Worm (Caenorhabditis elegans) whole organism, L2 larva: Measurements from ENCODE around the gene aqp-6.

Experiments used
- C34F6.9 ChIP-seq: fragments of 150-350 bp; optimal IDR thresholded peaks from 2 replicates; lab custom pipeline; 2014; ENCODE audit warnings: missing biosample characterization, missing genetic modification characterization
- F13H6.1 ChIP-seq: sonication (generic microtip); optimal IDR thresholded peaks from 2 replicates; lab custom pipeline; 2016; ENCODE audit warnings: missing genetic modification characterization, missing compliant biosample characterization
- R02D3.7 ChIP-seq: fragments of 150-350 bp; optimal IDR thresholded peaks from 2 replicates; lab custom pipeline; 2014; ENCODE audit warnings: missing biosample characterization, missing genetic modification characterization
- aly-2 ChIP-seq: fragments of 150-350 bp; optimal IDR thresholded peaks from 2 replicates; lab custom pipeline; 2014; ENCODE audit warnings: missing biosample characterization, missing genetic modification characterization
- ama-1 ChIP-seq: fragments of 150-350 bp; optimal IDR thresholded peaks from 2 replicates; lab custom pipeline; 2018; ENCODE audit warnings: inconsistent platforms
- blmp-1 ChIP-seq: sonication (generic microtip); optimal IDR thresholded peaks from 2 replicates; lab custom pipeline; 2017; ENCODE audit warnings: missing genetic modification characterization, mild to moderate bottlenecking, missing compliant biosample characterization, antibody characterized with exemption, moderate library complexity; ENCODE audit not compliant: insufficient read depth
- ceh-82 ChIP-seq: fragments of 150-350 bp; optimal IDR thresholded peaks from 2 replicates; lab custom pipeline; 2014; ENCODE audit warnings: missing biosample characterization, missing genetic modification characterization
- crh-2 ChIP-seq: sonication (generic microtip); optimal IDR thresholded peaks from 2 replicates; lab custom pipeline; 2017; ENCODE audit warnings: missing biosample characterization, missing genetic modification characterization
- dmd-4 ChIP-seq: sonication (generic microtip); optimal IDR thresholded peaks from 2 replicates; lab custom pipeline; 2017; ENCODE audit warnings: missing biosample characterization, missing genetic modification characterization
- egl-27 ChIP-seq: sonication (generic microtip); optimal IDR thresholded peaks from 3 replicates; lab custom pipeline; 2017; ENCODE audit warnings: missing biosample characterization, missing genetic modification reagents, missing genetic modification characterization
- fos-1 ChIP-seq: fragments of 150-350 bp; optimal IDR thresholded peaks from 2 replicates; lab custom pipeline; 2014; ENCODE audit warnings: missing biosample characterization, missing genetic modification characterization
- gmeb-1 ChIP-seq: fragments of 150-350 bp; optimal IDR thresholded peaks from 2 replicates; lab custom pipeline; 2014; ENCODE audit warnings: missing biosample characterization, missing genetic modification characterization
- lin-11 ChIP-seq: fragments of 150-350 bp; sonication (generic microtip); optimal IDR thresholded peaks from 2 replicates; lab custom pipeline; 2014; ENCODE audit warnings: missing biosample characterization, missing genetic modification characterization, inconsistent platforms, mixed read lengths
- lin-39 ChIP-seq: fragments of 150-350 bp; optimal IDR thresholded peaks from 2 replicates; lab custom pipeline; 2014; ENCODE audit warnings: missing biosample characterization, missing genetic modification reagents, missing genetic modification characterization
- mab-5 ChIP-seq: fragments of 150-350 bp; optimal IDR thresholded peaks from 2 replicates; lab custom pipeline; 2014; ENCODE audit warnings: missing biosample characterization, missing genetic modification characterization
- nhr-12 ChIP-seq: fragments of 150-350 bp; optimal IDR thresholded peaks from 2 replicates; lab custom pipeline; 2014; ENCODE audit warnings: missing biosample characterization, missing genetic modification characterization
- nhr-129 ChIP-seq: fragments of 150-350 bp; optimal IDR thresholded peaks from 2 replicates; lab custom pipeline; 2014; ENCODE audit warnings: missing biosample characterization, missing genetic modification characterization
- nhr-23 ChIP-seq: fragments of 150-350 bp; optimal IDR thresholded peaks from 2 replicates; lab custom pipeline; 2014; ENCODE audit warnings: missing biosample characterization, missing genetic modification reagents, missing genetic modification characterization
- nhr-237 ChIP-seq: fragments of 150-350 bp; optimal IDR thresholded peaks from 2 replicates; lab custom pipeline; 2014; ENCODE audit warnings: missing biosample characterization, missing genetic modification characterization
- nhr-25 ChIP-seq: fragments of 150-350 bp; sonication (generic microtip); optimal IDR thresholded peaks from 3 replicates; lab custom pipeline; 2014; ENCODE audit warnings: missing biosample characterization, missing genetic modification characterization
- nhr-6 ChIP-seq: fragments of 150-350 bp; optimal IDR thresholded peaks from 2 replicates; lab custom pipeline; 2014; ENCODE audit warnings: missing biosample characterization, missing genetic modification characterization
- nhr-77 ChIP-seq: fragments of 150-350 bp; optimal IDR thresholded peaks from 2 replicates; lab custom pipeline; 2014; ENCODE audit warnings: missing biosample characterization, missing genetic modification characterization
- peb-1 ChIP-seq: fragments of 150-350 bp; optimal IDR thresholded peaks from 2 replicates; lab custom pipeline; 2014; ENCODE audit warnings: missing biosample characterization, missing genetic modification characterization
- sem-4 ChIP-seq: fragments of 150-350 bp; optimal IDR thresholded peaks from 2 replicates; lab custom pipeline; 2014; ENCODE audit warnings: missing biosample characterization, missing genetic modification reagents, missing genetic modification characterization
- sma-9 ChIP-seq, 2 experiments: fragments of 150-350 bp in 1 of 2; sonication (generic microtip) in 1 of 2; optimal IDR thresholded peaks; 2 replicates each; lab custom pipeline; 2014 to 2016; ENCODE audit warnings: missing genetic modification characterization in 2 of 2, mild to moderate bottlenecking in 1 of 2, missing biosample characterization in 1 of 2, missing compliant biosample characterization in 1 of 2, missing genetic modification reagents in 1 of 2, moderate library complexity in 1 of 2
- snpc-4 ChIP-seq: fragments of 150-350 bp; optimal IDR thresholded peaks from 2 replicates; lab custom pipeline; 2014; ENCODE audit warnings: missing biosample characterization, missing genetic modification characterization
- unc-55 ChIP-seq: fragments of 150-350 bp; sonication (generic microtip); optimal IDR thresholded peaks from 3 replicates; lab custom pipeline; 2014; ENCODE audit warnings: missing biosample characterization, missing genetic modification reagents, missing genetic modification characterization
- unc-62 ChIP-seq: fragments of 150-350 bp; optimal IDR thresholded peaks from 2 replicates; lab custom pipeline; 2014; ENCODE audit warnings: missing biosample characterization, missing genetic modification reagents, missing genetic modification characterization
- ztf-11 ChIP-seq: sonication (generic microtip); optimal IDR thresholded peaks from 2 replicates; lab custom pipeline; 2017; ENCODE audit warnings: missing biosample characterization, missing genetic modification characterization

The aqp-6 gene

DNA sequence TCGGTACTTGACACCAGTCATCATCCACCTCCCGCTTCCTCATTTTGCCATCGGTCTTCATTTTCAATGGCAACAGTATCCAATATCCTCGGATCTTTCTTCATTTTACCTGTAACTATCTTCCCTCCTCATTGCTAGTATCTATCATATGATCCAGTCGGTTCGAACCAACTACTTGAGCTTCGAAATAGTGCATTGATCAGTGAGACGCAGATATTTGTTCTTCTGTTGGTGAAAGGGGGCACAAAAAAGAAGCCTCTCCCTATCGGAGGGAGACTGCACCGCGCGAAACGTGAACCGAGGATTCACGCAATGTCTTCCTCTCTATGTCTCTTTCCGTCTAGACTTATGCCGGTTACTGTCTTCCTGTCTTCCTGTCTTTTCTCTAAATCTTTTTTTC lies 43.1 kb downstream of the aqp-6 start:
- TF ChIP-seq nhr-129 (tag; lab: Kevin White, UChicago) (peak; percentile 42), nhr-237 (tag; lab: Kevin White, UChicago) (no peak), nhr-25 (no peak), sma-9 (GFP tag; optimal IDR thresholded peaks at IDR 0.05; lab: Kevin White, UChicago) (peak; percentile 21), sma-9 (tag; optimal IDR thresholded peaks at IDR 0.05; lab: Kevin White, UChicago) (no peak), blmp-1 (tag; lab: Kevin White, UChicago) (no peak), C34F6.9 (tag; lab: Kevin White, UChicago) (no peak), unc-62 (GFP tag; lab: Kevin White, UChicago) (no peak), ama-1 (lab: Kevin White, UChicago) (no peak), F13H6.1 (tag; lab: Kevin White, UChicago) (peak; percentile 53), nhr-23 (tag; lab: Kevin White, UChicago) (no peak), lin-39 (tag; lab: Kevin White, UChicago) (no peak), snpc-4 (tag; lab: Kevin White, UChicago) (no peak), lin-11 (tag; lab: Kevin White, UChicago) (no peak), ztf-11 (tag; lab: Kevin White, UChicago) (no peak), nhr-12 (no peak), sem-4 (tag; lab: Kevin White, UChicago) (no peak), aly-2 (tag; lab: Kevin White, UChicago) (no peak), gmeb-1 (no peak)

DNA sequence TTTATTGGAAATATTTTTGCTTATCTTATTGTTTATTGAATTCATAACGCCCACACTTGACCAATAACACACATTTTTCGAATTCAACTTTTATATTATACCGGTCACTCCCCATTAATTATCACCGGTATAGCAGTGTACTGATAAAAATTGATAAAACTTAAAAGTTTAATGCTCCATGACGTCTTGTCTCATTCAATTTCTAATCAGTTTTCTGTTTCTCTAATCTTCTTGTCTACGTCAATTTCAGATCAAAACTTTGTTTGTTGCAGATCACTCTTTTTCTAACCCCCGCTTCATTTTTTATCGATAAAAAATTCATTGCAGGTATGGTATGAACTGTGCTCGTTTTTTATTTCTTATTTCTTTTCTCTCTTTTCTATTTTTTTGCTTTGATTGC lies 45.5 kb downstream of the aqp-6 start:
- TF ChIP-seq fos-1 (tag; lab: Kevin White, UChicago) (peak; percentile 95), gmeb-1 (peak; percentile 46), sma-9 (GFP tag; optimal IDR thresholded peaks at IDR 0.05; lab: Kevin White, UChicago) (peak; percentile 86), sma-9 (tag; optimal IDR thresholded peaks at IDR 0.05; lab: Kevin White, UChicago) (no peak), crh-2 (peak; percentile 47), R02D3.7 (tag; lab: Kevin White, UChicago) (no peak), egl-27 (tag; lab: Kevin White, UChicago) (peak; percentile 23), peb-1 (tag; lab: Kevin White, UChicago) (no peak), nhr-77 (tag; lab: Kevin White, UChicago) (no peak), F13H6.1 (tag; lab: Kevin White, UChicago) (peak; percentile 77)

DNA sequence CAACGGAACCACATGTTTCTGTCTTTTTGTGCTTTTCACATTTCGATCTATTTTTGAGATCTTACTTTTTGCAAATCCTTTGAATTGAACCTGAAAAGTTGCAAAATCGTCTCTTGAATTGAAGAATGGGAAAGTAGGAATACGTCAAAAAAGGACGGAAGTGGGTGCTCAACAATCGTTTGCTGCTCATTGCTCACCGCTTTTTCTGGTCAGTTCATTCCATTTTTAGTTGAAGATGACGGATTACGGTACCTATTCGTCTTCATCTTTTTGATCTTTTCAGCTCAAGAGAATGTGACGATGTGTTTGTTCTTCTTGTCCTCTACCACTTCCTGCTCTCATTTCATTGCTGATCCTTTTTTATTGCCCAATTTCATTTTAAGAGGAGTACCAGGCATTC lies 46.9 kb downstream of the aqp-6 start, which contains the start of gene C05A2.4:
Gene C05A2.4, plus strand, starts transcription at position 301 of the 400 bp plus-strand sequence.
- no peak for TF ChIP-seq crh-2
- no peak for TF ChIP-seq nhr-6 (tag; lab: Kevin White, UChicago)
- TF ChIP-seq egl-27 (tag; lab: Kevin White, UChicago), result no peak
- TF ChIP-seq unc-55, result no peak
- no peak for TF ChIP-seq fos-1 (tag; lab: Kevin White, UChicago)
- no peak for TF ChIP-seq ztf-11 (tag; lab: Kevin White, UChicago)
- TF ChIP-seq dmd-4 (tag; lab: Kevin White, UChicago), result no peak
- no peak for TF ChIP-seq nhr-129 (tag; lab: Kevin White, UChicago)
- TF ChIP-seq nhr-77 (tag; lab: Kevin White, UChicago), result no peak
- TF ChIP-seq ceh-82 (tag; lab: Kevin White, UChicago), result no peak
- no peak for TF ChIP-seq nhr-23 (tag; lab: Kevin White, UChicago)
- no peak for TF ChIP-seq sem-4 (tag; lab: Kevin White, UChicago)
- no peak for TF ChIP-seq mab-5 (tag; lab: Kevin White, UChicago)

DNA sequence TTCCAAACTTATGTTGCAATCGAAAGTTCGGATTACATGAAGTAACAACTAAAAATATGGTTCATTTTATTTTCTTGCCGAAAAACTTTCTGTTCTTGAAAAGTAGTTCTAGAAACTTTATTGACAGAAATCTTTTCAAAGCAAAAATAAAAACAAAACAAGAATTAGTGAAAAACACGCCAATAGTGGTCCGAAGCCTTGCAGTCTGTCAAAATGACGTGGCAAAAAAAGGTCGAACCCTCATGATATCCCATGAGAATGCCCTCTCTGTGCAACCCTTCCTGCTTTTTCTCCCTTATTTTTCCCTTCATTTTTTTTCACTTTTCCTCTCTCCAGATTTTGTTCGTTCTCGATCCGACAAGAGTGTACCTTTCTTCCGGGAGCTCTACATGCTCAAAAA lies 50.9 kb downstream of the aqp-6 start:
- TF ChIP-seq ama-1 (lab: Kevin White, UChicago) (no peak), crh-2 (peak; percentile 63)
